Fruit fly (Drosophila melanogaster): ENCODE data around the gene Vti1b.
A peak's percentile ranks its signal among the peaks of the same experiment; 100 is the strongest.

Gene Vti1b

dm6 chr3R:18399698-18400020 is 2.9 kb downstream of the Vti1b start:
- no peak for TF ChIP-seq Mio (GFP tag; optimal IDR thresholded peaks at IDR 0.05)
- TF ChIP-seq Rel (GFP tag; optimal IDR thresholded peaks at IDR 0.05), result no peak
- peak; percentile 1 for TF ChIP-seq Rel (tag; optimal IDR thresholded peaks at IDR 0.05)

dm6 chr3R:18402549-18403429 is 6.0 kb downstream of the Vti1b start, which contains the start of the genes Wdr37 and koko:
TSS of gene Wdr37 (minus strand) at chr3R:18402716.
TSS of gene koko (plus strand) at chr3R:18403026.
- peak; percentile 75 for TF ChIP-seq br (GFP tag; optimal IDR thresholded peaks at IDR 0.05)
- peak; percentile 92 for TF ChIP-seq h (GFP tag; optimal IDR thresholded peaks at IDR 0.05)
- TF ChIP-seq Dif (GFP tag; optimal IDR thresholded peaks at IDR 0.05; ENCODE audit: partially characterized antibody), result no peak
- peak; percentile 96 for TF ChIP-seq brk (GFP tag; optimal IDR thresholded peaks at IDR 0.05)
- TF ChIP-seq usp (GFP tag; optimal IDR thresholded peaks at IDR 0.05), result no peak
- peak; percentile 94 for TF ChIP-seq Jra (GFP tag; optimal IDR thresholded peaks at IDR 0.05)
- peak; percentile 78 for TF ChIP-seq CG32264 (GFP tag; optimal IDR thresholded peaks at IDR 0.05)
- no peak for TF ChIP-seq dl (GFP tag; optimal IDR thresholded peaks at IDR 0.05; ENCODE audit: insufficient read depth in 1 of 2, partially characterized antibody in 2 of 2)
- peak; percentile 78 for TF ChIP-seq ey (GFP tag; optimal IDR thresholded peaks at IDR 0.05)
- peak; percentile 95 for TF ChIP-seq rgr (GFP tag; optimal IDR thresholded peaks at IDR 0.05)
- TF ChIP-seq Rel (GFP tag; optimal IDR thresholded peaks at IDR 0.05), result peak; percentile 54
- peak; percentile 91 for TF ChIP-seq Rel (tag; optimal IDR thresholded peaks at IDR 0.05)
- peak; percentile 89 for TF ChIP-seq dsf (GFP tag; optimal IDR thresholded peaks at IDR 0.05; ENCODE audit: borderline replicate concordance)
- peak; percentile 96 for TF ChIP-seq Hnf4 (GFP tag; optimal IDR thresholded peaks at IDR 0.05)
- no peak for TF ChIP-seq Abd-B (GFP tag; optimal IDR thresholded peaks at IDR 0.05)
- TF ChIP-seq dmrt93B (GFP tag; optimal IDR thresholded peaks at IDR 0.05), result peak; percentile 92
- no peak for TF ChIP-seq Mio (GFP tag; optimal IDR thresholded peaks at IDR 0.05)
- no peak for TF ChIP-seq tai (GFP tag; optimal IDR thresholded peaks at IDR 0.05)
- peak; percentile 94 for TF ChIP-seq psq (GFP tag; optimal IDR thresholded peaks at IDR 0.05)
- no peak for TF ChIP-seq lola (GFP tag; optimal IDR thresholded peaks at IDR 0.05)
- no peak for TF ChIP-seq Myc (optimal IDR thresholded peaks at IDR 0.05)
- TF ChIP-seq CG9705 (GFP tag; optimal IDR thresholded peaks at IDR 0.05), result peak; percentile 88
- TF ChIP-seq CrebA (GFP tag; optimal IDR thresholded peaks at IDR 0.05; ENCODE audit: borderline replicate concordance), result no peak
- peak; percentile 98 for TF ChIP-seq Sp1 (GFP tag; optimal IDR thresholded peaks at IDR 0.05)
- peak; percentile 21 for TF ChIP-seq jim (GFP tag; optimal IDR thresholded peaks at IDR 0.05)
- TF ChIP-seq HLH106 (tag; optimal IDR thresholded peaks at IDR 0.05), result peak; percentile 98
- peak; percentile 79 for TF ChIP-seq sage (GFP tag; optimal IDR thresholded peaks at IDR 0.05)
- no peak for TF ChIP-seq Vsx2 (GFP tag; optimal IDR thresholded peaks at IDR 0.05; ENCODE audit: partially characterized antibody)
- TF ChIP-seq pan (optimal IDR thresholded peaks at IDR 0.05), result no peak
- TF ChIP-seq N (GFP tag; optimal IDR thresholded peaks at IDR 0.05), result no peak
- peak; percentile 92 for TF ChIP-seq sv (GFP tag; optimal IDR thresholded peaks at IDR 0.05)
- TF ChIP-seq Hr83 (GFP tag; optimal IDR thresholded peaks at IDR 0.05; ENCODE audit: poor library complexity, severe bottlenecking), result peak; percentile 93
- TF ChIP-seq Dfd (GFP tag; optimal IDR thresholded peaks at IDR 0.05), result peak; percentile 88
- TF ChIP-seq GATAd (GFP tag; optimal IDR thresholded peaks at IDR 0.05), result peak; percentile 79
- peak; percentile 91 for TF ChIP-seq fru (GFP tag; optimal IDR thresholded peaks at IDR 0.05)
- TF ChIP-seq foxo (GFP tag; optimal IDR thresholded peaks at IDR 0.05), result peak in 1 of 2 experiments; percentile 98
- TF ChIP-seq OdsH (GFP tag; optimal IDR thresholded peaks at IDR 0.05), result peak; percentile 97
- peak; percentile 79 for TF ChIP-seq woc (GFP tag; optimal IDR thresholded peaks at IDR 0.05)
- no peak for TF ChIP-seq Hr78 (GFP tag; optimal IDR thresholded peaks at IDR 0.05)
